Worm (Caenorhabditis elegans): ENCODE data around the gene Y22D7AL.7.

DNA sequence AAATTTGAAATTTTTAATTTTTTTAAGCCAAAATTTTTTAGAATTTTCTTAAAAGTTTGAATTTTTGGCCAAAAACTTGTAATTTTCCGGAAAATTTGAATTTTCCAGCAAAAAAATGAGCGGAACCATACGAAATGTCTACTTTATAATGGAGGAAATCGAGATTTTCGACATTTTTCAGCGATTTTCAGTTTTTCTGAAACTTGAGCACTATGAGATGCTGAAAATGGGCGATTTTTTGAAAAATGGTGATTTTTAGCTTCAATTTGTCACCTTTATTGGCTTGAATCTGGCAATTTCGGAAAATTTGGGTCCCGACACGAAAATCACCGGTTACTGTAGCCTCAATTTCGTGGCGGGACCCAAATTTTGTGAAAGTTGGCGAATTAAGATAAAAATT lies 50.0 kb downstream of the Y22D7AL.7 start, which contains the start of gene Y22D7AL.4:
- TF ChIP-seq blmp-1 (tag; optimal IDR thresholded peaks at IDR 0.05) (no peak), nhr-28 (tag; optimal IDR thresholded peaks at IDR 0.05) (no peak), pha-4 (tag; optimal IDR thresholded peaks at IDR 0.05) (no peak), elt-3 (tag; optimal IDR thresholded peaks at IDR 0.05) (no peak), elt-1 (tag; optimal IDR thresholded peaks at IDR 0.05; ENCODE audit: borderline replicate concordance, insufficient read depth) (no peak), mep-1 (tag; optimal IDR thresholded peaks at IDR 0.05) (no peak), nhr-12 (tag; optimal IDR thresholded peaks at IDR 0.05) (no peak), mab-5 (tag; optimal IDR thresholded peaks at IDR 0.05) (no peak), drap-1 (GFP tag; optimal IDR thresholded peaks at IDR 0.05) (no peak), nhr-76 (tag; optimal IDR thresholded peaks at IDR 0.05) (no peak), lin-32 (GFP tag; optimal IDR thresholded peaks at IDR 0.05) (no peak), cnd-1 (tag; optimal IDR thresholded peaks at IDR 0.05) (no peak), unc-120 (tag; optimal IDR thresholded peaks at IDR 0.05; ENCODE audit: poor library complexity, severe bottlenecking) (no peak), lsy-2 (tag; optimal IDR thresholded peaks at IDR 0.05) (no peak)
